Fruit fly (Drosophila melanogaster) whole organism: ENCODE data around the gene Gtpx.

ENCODE experiments used
- CG8478 ChIP-seq: fragments of >200 bp; optimal IDR thresholded peaks from 2 replicates; lab custom pipeline; 2018; ENCODE audit warnings: inconsistent platforms
- pan ChIP-seq: fragments of >200 bp; optimal IDR thresholded peaks from 2 replicates; lab custom pipeline; 2017
- usp ChIP-seq: fragments of >200 bp; optimal IDR thresholded peaks from 2 replicates; lab custom pipeline; 2017; ENCODE audit warnings: missing biosample characterization, missing genetic modification characterization, mixed read lengths

- TF ChIP-seq CG8478 (lab: Kevin White, UChicago) (no peak), usp (GFP tag; lab: Kevin White, UChicago) (no peak), pan (no peak)
These were observed 24.7 kb downstream of the Gtpx start for dm6 chr3L:3350572-3351343.
